Fruit fly (Drosophila melanogaster): ENCODE data around the gene CG42816.

The CG42816 gene

DNA sequence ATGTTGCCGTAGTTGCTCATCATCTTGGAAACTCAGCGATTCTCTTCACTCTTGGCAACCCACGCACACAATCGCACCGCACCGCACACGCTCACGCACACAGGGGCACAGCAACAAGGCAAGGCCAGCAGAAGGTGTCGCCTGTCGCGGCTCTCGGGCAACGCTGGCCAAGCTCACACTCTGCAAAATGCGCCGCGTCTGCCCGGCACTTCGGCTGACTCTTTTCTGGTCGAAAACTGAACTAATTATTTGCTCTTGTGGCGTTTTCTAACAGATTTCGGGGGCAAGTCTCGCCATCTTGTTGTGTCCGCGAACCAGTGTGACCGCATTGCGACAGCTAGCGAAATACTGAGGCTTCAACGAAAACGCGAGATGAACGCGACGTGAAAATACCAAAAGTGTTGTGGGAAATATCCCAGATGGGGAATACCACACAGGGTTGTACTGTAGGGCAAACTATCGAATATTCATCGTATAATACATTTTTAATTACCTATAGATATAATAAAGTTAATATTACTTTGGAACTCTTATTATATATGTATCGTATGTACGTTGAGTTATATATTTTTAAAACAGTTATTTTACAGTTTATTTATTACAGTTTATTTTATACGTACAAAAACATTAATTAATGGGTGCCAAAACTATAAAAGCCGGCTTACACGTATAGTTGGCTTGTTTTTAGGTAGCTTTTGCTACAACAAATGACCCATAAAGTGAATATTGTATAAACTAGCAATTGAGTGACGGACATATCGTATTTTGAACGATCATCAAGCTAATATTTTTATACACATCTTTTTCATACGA is 49.0 kb upstream of the CG42816 start, which contains the start of the genes MED19 and CG7430 (continued):
- TF ChIP-seq ssp (GFP tag; IDR thresholded peaks at IDR 0.05) (no peak), ham (GFP tag; IDR thresholded peaks at IDR 0.05) (no peak), ftz-f1 (GFP tag; optimal IDR thresholded peaks at IDR 0.05) (peak; percentile 96), sd (tag; optimal IDR thresholded peaks at IDR 0.05) (no peak), CG4360 (GFP tag; IDR thresholded peaks at IDR 0.05) (peak; percentile 28), Xbp1 (GFP tag; optimal IDR thresholded peaks at IDR 0.05) (peak; percentile 14), Dp (GFP tag; optimal IDR thresholded peaks at IDR 0.05) (peak; percentile 13), CG3407 (GFP tag; optimal IDR thresholded peaks at IDR 0.05) (no peak), unc-4 (GFP tag; IDR thresholded peaks at IDR 0.05; ENCODE audit: partially characterized antibody) (no peak), sc (optimal IDR thresholded peaks at IDR 0.05) (no peak), sc (GFP tag; optimal IDR thresholded peaks at IDR 0.05) (no peak), CG8924 (tag; optimal IDR thresholded peaks at IDR 0.05) (no peak), row (GFP tag; IDR thresholded peaks at IDR 0.05) (peak; percentile 72), trem (tag; optimal IDR thresholded peaks at IDR 0.05) (peak; percentile 36), CG10366 (GFP tag; IDR thresholded peaks at IDR 0.05) (no peak), Lhr (GFP tag; optimal IDR thresholded peaks at IDR 0.05) (peak; percentile 79), CG15011 (GFP tag; optimal IDR thresholded peaks at IDR 0.05) (no peak), CG11398 (GFP tag; optimal IDR thresholded peaks at IDR 0.05) (no peak), mam (GFP tag; optimal IDR thresholded peaks at IDR 0.05) (no peak), CG2875 (GFP tag; optimal IDR thresholded peaks at IDR 0.05) (no peak), en (GFP tag; optimal IDR thresholded peaks at IDR 0.05) (no peak)

- TF ChIP-seq CkIIα-i1 (GFP tag; IDR thresholded peaks at IDR 0.05) (no peak), CG9876 (GFP tag; optimal IDR thresholded peaks at IDR 0.05) (no peak), maf-S (GFP tag; optimal IDR thresholded peaks at IDR 0.05) (no peak), CG7357 (GFP tag; IDR thresholded peaks at IDR 0.05) (no peak), z (GFP tag; IDR thresholded peaks at IDR 0.05) (no peak), trh (GFP tag; optimal IDR thresholded peaks at IDR 0.05) (no peak), ci (GFP tag; IDR thresholded peaks at IDR 0.05) (0 out of 3 replicates have a peak, but pooled peaks have one; percentile 37), chn (GFP tag; optimal IDR thresholded peaks at IDR 0.05) (no peak), CG10209 (GFP tag; optimal IDR thresholded peaks at IDR 0.05) (no peak), seq (GFP tag; IDR thresholded peaks at IDR 0.05) (no peak; the same call in 1 of the 2 replicates), Dbx (GFP tag; IDR thresholded peaks at IDR 0.05) (no peak), CG16813 (GFP tag; IDR thresholded peaks at IDR 0.05; ENCODE audit: partially characterized antibody) (no peak), CG2875 (GFP tag; optimal IDR thresholded peaks at IDR 0.05) (no peak), lov (optimal IDR thresholded peaks at IDR 0.05) (no peak), lov (GFP tag; IDR thresholded peaks at IDR 0.05) (no peak), Camta (GFP tag; optimal IDR thresholded peaks at IDR 0.05) (no peak), CG31388 (GFP tag; optimal IDR thresholded peaks at IDR 0.05) (no peak), CG1792 (GFP tag; optimal IDR thresholded peaks at IDR 0.05) (no peak), ro (GFP tag; IDR thresholded peaks at IDR 0.05) (no peak), Kr (GFP tag; optimal IDR thresholded peaks at IDR 0.05) (no peak), prd (optimal IDR thresholded peaks at IDR 0.05) (no peak), prd (GFP tag; IDR thresholded peaks at IDR 0.05) (no peak), sima (GFP tag; optimal IDR thresholded peaks at IDR 0.05) (no peak), Xrp1 (GFP tag; IDR thresholded peaks at IDR 0.05) (peak; percentile 26; the same call in 1 of the 2 replicates), CG11398 (GFP tag; optimal IDR thresholded peaks at IDR 0.05) (no peak), HLH3B (GFP tag; IDR thresholded peaks at IDR 0.05) (0 out of 2 replicates have a peak, but pooled peaks have one; percentile 16), Opbp (GFP tag; IDR thresholded peaks at IDR 0.05; ENCODE audit: partially characterized antibody) (no peak; the same call in 2 of the 3 replicates), fru (optimal IDR thresholded peaks at IDR 0.05) (no peak), CG1233 (GFP tag; optimal IDR thresholded peaks at IDR 0.05) (no peak), tin (GFP tag; optimal IDR thresholded peaks at IDR 0.05) (no peak), toy (GFP tag; IDR thresholded peaks at IDR 0.05) (no peak)
These were observed 45.7 kb upstream of the CG42816 start, which contains the start of gene CG5567 for dm6 chr3L:17842892-17843703. TSS of gene CG5567 (minus strand) at chr3L:17843544.

All from whole organism, embryonic.